Worm (Caenorhabditis elegans) whole organism, L4/young adult: Measurements from ENCODE around the gene Y56A3A.41.
A peak's percentile ranks its signal among the peaks of the same experiment; 100 is the strongest.

ENCODE experiments used
- W03F9.2 ChIP-seq: fragments of 150-350 bp; optimal IDR thresholded peaks from 2 replicates; lab custom pipeline; 2014; ENCODE audit warnings: missing biosample characterization, missing genetic modification characterization
- dao-5 ChIP-seq: sonication (generic microtip); optimal IDR thresholded peaks from 2 replicates; lab custom pipeline; 2016; ENCODE audit warnings: missing genotype, missing genetic modification characterization, moderate library complexity, missing compliant biosample characterization
- him-1 ChIP-seq: sonication (generic microtip); optimal IDR thresholded peaks from 2 replicates; lab custom pipeline; 2016; ENCODE audit warnings: missing genotype, missing genetic modification reagents, missing genetic modification characterization, missing compliant biosample characterization

The Y56A3A.41 gene

DNA sequence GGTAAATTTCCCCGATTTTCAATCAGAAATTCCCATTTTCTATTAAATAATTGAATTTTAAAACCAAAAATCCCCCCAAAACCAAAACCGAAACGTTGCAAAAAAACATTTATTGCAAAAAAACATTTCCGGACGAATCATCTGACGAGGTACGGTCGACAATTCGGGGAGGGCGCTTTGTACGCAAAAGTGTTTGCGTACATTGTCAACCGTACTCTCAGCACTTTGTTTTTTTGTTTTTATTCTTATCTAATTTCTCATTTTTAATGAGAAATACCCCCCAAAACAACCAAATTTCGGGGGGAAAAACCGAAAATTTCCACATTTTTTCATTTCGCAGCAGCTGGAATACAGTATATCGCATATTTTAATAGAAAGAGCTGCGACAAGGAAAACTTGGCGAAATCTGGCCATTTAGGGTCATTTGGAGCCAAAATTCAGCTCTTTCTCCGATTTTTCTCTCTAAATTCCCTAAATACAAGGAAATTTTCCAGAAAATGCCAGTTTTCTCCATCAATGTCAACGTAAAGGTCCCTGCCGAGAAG, 45.1 kb downstream of the Y56A3A.41 start, which contains the start of gene mif-1:
Gene mif-1, plus strand, starts transcription at position 495 of the 545 bp plus-strand sequence.
- TF ChIP-seq W03F9.2 (tag; lab: Kevin White, UChicago) = peak; percentile 43
- no peak for TF ChIP-seq him-1 (tag; lab: Kevin White, UChicago)
- TF ChIP-seq dao-5 = no peak

ce11 chrIII:11847014-11847413, 45.8 kb downstream of the Y56A3A.41 start:
- TF ChIP-seq him-1 (tag; lab: Kevin White, UChicago) (no peak), dao-5 (no peak), W03F9.2 (tag; lab: Kevin White, UChicago) (no peak)

DNA sequence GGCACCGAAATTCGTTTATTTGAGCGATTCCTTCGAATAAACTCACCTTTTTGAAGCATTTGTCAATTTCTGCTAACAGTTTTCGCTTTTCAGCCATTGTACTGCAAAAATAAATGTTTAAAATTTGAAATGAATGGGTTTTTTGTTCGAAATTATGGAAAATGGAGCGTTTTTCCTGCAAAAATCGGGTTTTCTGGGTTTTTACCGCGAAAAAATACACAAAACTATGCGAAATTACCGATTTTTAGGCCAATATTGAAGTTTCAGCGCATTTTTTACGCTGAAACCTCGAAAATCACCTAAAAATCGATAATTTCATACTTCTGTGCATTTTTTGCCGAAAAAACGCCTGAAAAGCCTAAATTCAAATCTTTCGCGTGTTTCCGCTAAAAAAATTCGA, 46.5 kb downstream of the Y56A3A.41 start, which contains the start of gene ntl-3:
Gene ntl-3, minus strand, starts transcription at position 101 of the 400 bp plus-strand sequence.
- TF ChIP-seq dao-5 (no peak), W03F9.2 (tag; lab: Kevin White, UChicago) (no peak), him-1 (tag; lab: Kevin White, UChicago) (no peak)

DNA sequence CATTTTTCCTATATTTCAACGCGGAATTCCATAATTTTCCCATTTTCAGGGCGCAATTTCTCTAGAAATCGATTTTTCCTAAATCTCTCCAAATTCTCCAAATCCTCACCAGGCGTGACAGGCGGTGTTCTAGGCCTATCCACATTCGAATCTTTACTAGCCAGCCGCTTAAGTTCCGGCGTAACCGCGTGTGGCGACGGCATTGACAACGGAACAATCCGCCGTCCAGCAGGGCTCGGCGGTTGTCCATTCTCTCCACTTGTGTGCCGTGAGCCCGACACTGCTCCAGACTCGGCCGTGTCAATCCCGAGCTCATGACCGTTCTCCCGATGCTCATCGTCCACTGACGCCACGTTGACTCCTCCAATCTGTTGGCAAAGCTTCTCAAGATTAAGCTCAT, 49.8 kb downstream of the Y56A3A.41 start:
- TF ChIP-seq dao-5 = no peak
- TF ChIP-seq W03F9.2 (tag; lab: Kevin White, UChicago) = no peak
- no peak for TF ChIP-seq him-1 (tag; lab: Kevin White, UChicago)
